Fruit fly (Drosophila melanogaster) whole organism, embryonic: Measurements from ENCODE around the gene rin.

ENCODE experiments used
- Atf-2 ChIP-seq: fragments of 200-800 bp; sonication (Bioruptor generic); optimal IDR thresholded peaks from 2 replicates; lab custom pipeline; 2016; ENCODE audit warnings: missing biosample characterization, missing genetic modification characterization
- Bdp1 ChIP-seq: fragments of 200-800 bp; sonication (Bioruptor generic); optimal IDR thresholded peaks from 3 replicates; lab custom pipeline; 2016; ENCODE audit warnings: missing biosample characterization, missing genetic modification characterization
- CG10274 ChIP-seq: fragments of 200-800 bp; sonication (Bioruptor generic); optimal IDR thresholded peaks from 3 replicates; lab custom pipeline; 2017; ENCODE audit warnings: missing biosample characterization, mild to moderate bottlenecking, missing genetic modification characterization
- CG10321 ChIP-seq: fragments of 200-800 bp; sonication (Bioruptor generic); IDR thresholded peaks from 2 replicates; pipeline ENCODE4 v1.3.6; 2022; ENCODE audit warnings: missing biosample characterization, missing genetic modification characterization
- CG10654 ChIP-seq: fragments of 200-800 bp; sonication (Bioruptor generic); optimal IDR thresholded peaks from 2 replicates; lab custom pipeline; 2016; ENCODE audit warnings: missing biosample characterization, missing genetic modification characterization
- CG11695 ChIP-seq: fragments of 200-800 bp; sonication (Bioruptor generic); IDR thresholded peaks from 3 replicates; pipeline ENCODE4 v1.3.6; 2022; ENCODE audit warnings: missing biosample characterization, missing genetic modification characterization
- CG12236 ChIP-seq: fragments of 200-800 bp; sonication (Bioruptor generic); optimal IDR thresholded peaks from 2 replicates; lab custom pipeline; 2016; ENCODE audit warnings: missing biosample characterization, missing genetic modification characterization
- CG14441 ChIP-seq: fragments of 200-800 bp; sonication (Bioruptor generic); IDR thresholded peaks from 2 replicates; pipeline ENCODE4 v1.3.6; 2022; ENCODE audit warnings: missing biosample characterization, missing genetic modification characterization
- CG1529 ChIP-seq: fragments of 200-800 bp; sonication (Bioruptor generic); optimal IDR thresholded peaks from 3 replicates; lab custom pipeline; 2018; ENCODE audit warnings: missing biosample characterization, missing genetic modification characterization
- CG15479 ChIP-seq: fragments of 200-800 bp; sonication (Bioruptor generic); optimal IDR thresholded peaks from 3 replicates; lab custom pipeline; 2019; ENCODE audit warnings: missing biosample characterization, mild to moderate bottlenecking, missing genetic modification characterization, moderate library complexity
- CG17385 ChIP-seq: fragments of 200-800 bp; sonication (Bioruptor generic); optimal IDR thresholded peaks from 3 replicates; lab custom pipeline; 2018; ENCODE audit warnings: missing biosample characterization, mild to moderate bottlenecking, missing genetic modification characterization
- CG18011 ChIP-seq: fragments of 200-800 bp; sonication (Bioruptor generic); optimal IDR thresholded peaks from 2 replicates; lab custom pipeline; 2017; ENCODE audit warnings: missing biosample characterization, missing genetic modification characterization, mild to moderate bottlenecking, moderate library complexity, missing genotype
- CG2712 ChIP-seq: fragments of 200-800 bp; optimal IDR thresholded peaks from 3 replicates; lab custom pipeline; 2019; ENCODE audit warnings: missing biosample characterization, mild to moderate bottlenecking, missing genetic modification characterization, moderate library complexity
- CG32767 ChIP-seq: fragments of 200-800 bp; sonication (Bioruptor generic); IDR thresholded peaks from 2 replicates; pipeline ENCODE4 v1.3.6; 2022; ENCODE audit warnings: missing biosample characterization, missing genetic modification characterization
- CG34224 ChIP-seq: fragments of 200-800 bp; sonication (Bioruptor generic); IDR thresholded peaks from 3 replicates; pipeline ENCODE4 v1.3.6; 2022; ENCODE audit warnings: missing biosample characterization, missing genetic modification characterization; ENCODE audit not compliant: partially characterized antibody
- CG3847 ChIP-seq: fragments of 200-800 bp; sonication (Bioruptor generic); IDR thresholded peaks from 2 replicates; pipeline ENCODE4 v1.3.6; 2022; ENCODE audit warnings: missing biosample characterization, missing genetic modification characterization
- CG4424 ChIP-seq: fragments of 200-800 bp; sonication (Bioruptor generic); optimal IDR thresholded peaks from 3 replicates; lab custom pipeline; 2016; ENCODE audit warnings: missing biosample characterization, missing genetic modification characterization
- CG5245 ChIP-seq: fragments of 200-800 bp; sonication (Bioruptor generic); optimal IDR thresholded peaks from 3 replicates; lab custom pipeline; 2016; ENCODE audit warnings: missing biosample characterization, missing genetic modification characterization
- CG6272 ChIP-seq: fragments of 200-800 bp; sonication (Bioruptor generic); IDR thresholded peaks from 2 replicates; pipeline ENCODE4 v1.3.6; 2022; ENCODE audit warnings: missing biosample characterization, missing genetic modification characterization
- CG7963 ChIP-seq: fragments of 200-800 bp; sonication (Bioruptor generic); IDR thresholded peaks from 3 replicates; pipeline ENCODE4 v1.3.6; 2022; ENCODE audit warnings: missing biosample characterization, missing genetic modification characterization; ENCODE audit not compliant: partially characterized antibody
- CG9876 ChIP-seq: fragments of 200-800 bp; sonication (Bioruptor generic); optimal IDR thresholded peaks from 2 replicates; lab custom pipeline; 2016; ENCODE audit warnings: missing biosample characterization, missing genetic modification characterization
- D ChIP-seq, 2 experiments: fragments of 200-800 bp in 1 of 2; fragments of >200 bp in 1 of 2; sonication (Bioruptor generic) in 1 of 2; optimal IDR thresholded peaks; 2 replicates in 1 of 2; 3 replicates in 1 of 2; lab custom pipeline; 2017; ENCODE audit warnings: mild to moderate bottlenecking in 1 of 2, missing biosample characterization in 1 of 2, missing genetic modification characterization in 1 of 2, missing genetic modification reagents in 1 of 2
- Deaf1 ChIP-seq: fragments of 200-800 bp; optimal IDR thresholded peaks from 3 replicates; lab custom pipeline; 2019; ENCODE audit warnings: missing biosample characterization, mild to moderate bottlenecking, missing genetic modification characterization, moderate library complexity
- E2f1 ChIP-seq: fragments of 200-800 bp; sonication (Bioruptor generic); IDR thresholded peaks from 2 replicates; pipeline ENCODE4 v1.3.6; 2022; ENCODE audit warnings: missing biosample characterization, missing genetic modification characterization
- E2f2 ChIP-seq: fragments of 200-800 bp; sonication (Bioruptor generic); IDR thresholded peaks from 2 replicates; pipeline ENCODE4 v1.3.6; 2022; ENCODE audit warnings: missing biosample characterization, missing genetic modification characterization
- HmgZ ChIP-seq: fragments of 200-800 bp; sonication (Bioruptor generic); optimal IDR thresholded peaks from 2 replicates; lab custom pipeline; 2018; ENCODE audit warnings: missing biosample characterization, mild to moderate bottlenecking, missing genetic modification characterization
- Hsf ChIP-seq: fragments of 200-800 bp; sonication (Bioruptor generic); optimal IDR thresholded peaks from 3 replicates; lab custom pipeline; 2016; ENCODE audit warnings: missing biosample characterization, missing genetic modification characterization
- Lpt ChIP-seq: fragments of >200 bp; optimal IDR thresholded peaks from 2 replicates; lab custom pipeline; 2018; ENCODE audit warnings: missing biosample characterization, missing genetic modification characterization
- Max ChIP-seq: fragments of 200-800 bp; sonication (Bioruptor generic); optimal IDR thresholded peaks from 2 replicates; lab custom pipeline; 2016; ENCODE audit warnings: missing biosample characterization, mild to moderate bottlenecking, missing genetic modification characterization
- Meics ChIP-seq: fragments of 200-800 bp; sonication (Bioruptor generic); optimal IDR thresholded peaks from 2 replicates; lab custom pipeline; 2017; ENCODE audit warnings: missing biosample characterization, mild to moderate bottlenecking, missing genetic modification characterization
- NK7.1 ChIP-seq: fragments of 200-800 bp; sonication (Bioruptor generic); optimal IDR thresholded peaks from 3 replicates; lab custom pipeline; 2016; ENCODE audit warnings: missing biosample characterization, missing genetic modification characterization
- PHDP ChIP-seq: fragments of 200-800 bp; sonication (Bioruptor generic); optimal IDR thresholded peaks from 3 replicates; lab custom pipeline; 2018; ENCODE audit warnings: missing biosample characterization, mild to moderate bottlenecking, missing genetic modification characterization, moderate library complexity
- Poxn ChIP-seq: fragments of 200-800 bp; sonication (Bioruptor generic); IDR thresholded peaks from 2 replicates; pipeline ENCODE4 v1.3.6; 2022; ENCODE audit warnings: missing biosample characterization, missing genetic modification characterization
- YL-1 ChIP-seq: fragments of 200-800 bp; sonication (Bioruptor generic); optimal IDR thresholded peaks from 3 replicates; lab custom pipeline; 2017; ENCODE audit warnings: missing biosample characterization, mild to moderate bottlenecking, missing genetic modification characterization
- ara ChIP-seq: fragments of 200-800 bp; sonication (Bioruptor generic); IDR thresholded peaks from 2 replicates; pipeline ENCODE4 v1.3.6; 2022; ENCODE audit warnings: missing biosample characterization, missing genetic modification characterization
- ase ChIP-seq: fragments of 200-800 bp; sonication (Bioruptor generic); IDR thresholded peaks from 3 replicates; pipeline ENCODE4 v1.3.6; 2022; ENCODE audit warnings: missing biosample characterization, missing genetic modification characterization
- cas ChIP-seq: fragments of 200-800 bp; sonication (Bioruptor generic); IDR thresholded peaks from 2 replicates; pipeline ENCODE4 v1.3.6; 2022; ENCODE audit warnings: missing biosample characterization, missing genetic modification characterization
- chn ChIP-seq: fragments of 200-800 bp; sonication (Bioruptor generic); optimal IDR thresholded peaks from 2 replicates; lab custom pipeline; 2016; ENCODE audit warnings: missing biosample characterization, missing genetic modification characterization
- danr ChIP-seq: fragments of 200-800 bp; sonication (Bioruptor generic); IDR thresholded peaks from 2 replicates; pipeline ENCODE4 v1.3.6; 2022; ENCODE audit warnings: missing biosample characterization, missing genetic modification characterization
- ftz-f1 ChIP-seq: fragments of 200-800 bp; sonication (Bioruptor generic); optimal IDR thresholded peaks from 2 replicates; lab custom pipeline; 2016; ENCODE audit warnings: missing biosample characterization, missing genetic modification characterization
- mirr ChIP-seq: fragments of 200-800 bp; sonication (Bioruptor generic); optimal IDR thresholded peaks from 3 replicates; lab custom pipeline; 2018; ENCODE audit warnings: missing biosample characterization, mild to moderate bottlenecking, missing genetic modification characterization
- nau ChIP-seq: fragments of 200-800 bp; sonication (Bioruptor generic); optimal IDR thresholded peaks from 3 replicates; lab custom pipeline; 2017; ENCODE audit warnings: missing biosample characterization, mild to moderate bottlenecking, missing genetic modification characterization, missing genetic modification reagents
- odd ChIP-seq: fragments of 200-800 bp; sonication (Bioruptor generic); optimal IDR thresholded peaks from 2 replicates; lab custom pipeline; 2017; ENCODE audit warnings: missing biosample characterization, mild to moderate bottlenecking, missing genetic modification characterization
- pb ChIP-seq: fragments of 200-800 bp; sonication (Bioruptor generic); optimal IDR thresholded peaks from 3 replicates; lab custom pipeline; 2016; ENCODE audit warnings: missing biosample characterization, missing genetic modification characterization
- prd ChIP-seq, 3 experiments: fragments of >200 bp in 2 of 3; fragments of 200-800 bp in 1 of 3; sonication (Bioruptor generic) in 1 of 3; optimal IDR thresholded peaks in 2 of 3; IDR thresholded peaks in 1 of 3; 2 replicates in 2 of 3; 3 replicates in 1 of 3; pipeline versions ENCODE4 v1.3.6 to Lab custom; 2017 to 2022; ENCODE audit warnings: missing biosample characterization in 1 of 3, missing genetic modification characterization in 1 of 3
- pzg ChIP-seq: fragments of 200-800 bp; sonication (Bioruptor generic); optimal IDR thresholded peaks from 3 replicates; lab custom pipeline; 2018; ENCODE audit warnings: missing biosample characterization, mild to moderate bottlenecking, missing genetic modification characterization, moderate library complexity
- salm ChIP-seq: fragments of 200-800 bp; sonication (Bioruptor generic); optimal IDR thresholded peaks from 2 replicates; lab custom pipeline; 2018; ENCODE audit warnings: missing biosample characterization, mild to moderate bottlenecking, missing genetic modification characterization
- slbo ChIP-seq: fragments of 200-800 bp; sonication (Bioruptor generic); IDR thresholded peaks from 2 replicates; pipeline ENCODE4 v1.3.6; 2022; ENCODE audit warnings: missing biosample characterization, missing genetic modification characterization
- trh ChIP-seq: fragments of 200-800 bp; sonication (Bioruptor generic); optimal IDR thresholded peaks from 2 replicates; lab custom pipeline; 2016; ENCODE audit warnings: missing biosample characterization, missing genetic modification characterization
- twi ChIP-seq: fragments of 200-800 bp; optimal IDR thresholded peaks from 2 replicates; lab custom pipeline; 2019; ENCODE audit warnings: missing biosample characterization, mild to moderate bottlenecking, missing genetic modification characterization, moderate library complexity
- unpg ChIP-seq: fragments of 200-800 bp; sonication (Bioruptor generic); optimal IDR thresholded peaks from 3 replicates; lab custom pipeline; 2018; ENCODE audit warnings: missing biosample characterization, mild to moderate bottlenecking, missing genetic modification characterization, moderate library complexity
- zen ChIP-seq: fragments of 200-800 bp; sonication (Bioruptor generic); optimal IDR thresholded peaks from 3 replicates; lab custom pipeline; 2018; ENCODE audit warnings: missing biosample characterization, mild to moderate bottlenecking, missing genetic modification characterization, moderate library complexity

rin gene

DNA sequence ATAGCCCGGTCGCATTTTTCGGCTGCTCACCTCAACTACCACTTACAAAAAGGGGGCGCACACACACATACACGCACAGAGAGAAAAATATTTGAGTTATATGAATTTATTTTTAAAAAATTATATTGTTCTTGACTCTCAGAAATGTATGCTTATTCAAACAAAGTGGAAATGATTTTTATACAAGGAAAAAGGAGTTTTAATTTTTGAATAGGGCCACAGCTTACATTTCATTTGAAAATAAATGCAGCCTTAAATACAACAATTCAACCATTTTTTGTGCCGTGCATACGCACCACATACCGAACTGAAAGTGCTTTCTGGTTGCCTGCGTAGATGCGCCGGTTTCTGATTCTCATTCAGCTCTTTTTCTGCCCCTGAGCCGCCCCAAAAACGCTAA is 46.3 kb upstream of the rin start (continued):
- TF ChIP-seq ase (GFP tag; lab: Robert Waterston, UW) (no peak), CG7963 (no peak), CG9876 (GFP tag; lab: Kevin White, UChicago) (no peak), prd (optimal IDR thresholded peaks at IDR 0.05; lab: Kevin White, UChicago) (no peak), prd (GFP tag; IDR thresholded peaks at IDR 0.05; lab: Robert Waterston, UW) (peak; percentile 37; the same call in 1 of the 3 replicates), E2f1 (GFP tag; lab: Robert Waterston, UW) (no peak), CG3847 (GFP tag; lab: Robert Waterston, UW) (0 out of 2 replicates have a peak, but pooled peaks have one; percentile 14), CG12236 (GFP tag; lab: Kevin White, UChicago) (no peak), Atf-2 (GFP tag; lab: Kevin White, UChicago) (no peak), ara (GFP tag; lab: Robert Waterston, UW) (no peak), Bdp1 (no peak), mirr (no peak), D (optimal IDR thresholded peaks at IDR 0.05; lab: Kevin White, UChicago) (no peak), D (GFP tag; optimal IDR thresholded peaks at IDR 0.05; lab: Kevin White, UChicago) (no peak), chn (no peak), YL-1 (GFP tag; lab: Kevin White, UChicago) (no peak), trh (GFP tag; lab: Kevin White, UChicago) (no peak), Meics (peak; percentile 52), Poxn (no peak), ftz-f1 (GFP tag; lab: Kevin White, UChicago) (no peak), pb (no peak), CG32767 (GFP tag; lab: Robert Waterston, UW) (no peak), CG10654 (GFP tag; lab: Kevin White, UChicago) (no peak), CG10274 (GFP tag; lab: Kevin White, UChicago) (no peak), PHDP (tag; lab: Kevin White, UChicago) (peak; percentile 41), CG18011 (GFP tag; lab: Kevin White, UChicago) (no peak), E2f2 (GFP tag; lab: Robert Waterston, UW) (no peak), zen (tag; lab: Kevin White, UChicago) (no peak), nau (GFP tag; lab: Kevin White, UChicago) (no peak), NK7.1 (GFP tag; lab: Kevin White, UChicago) (no peak), pzg (GFP tag; lab: Kevin White, UChicago) (no peak), twi (no peak), CG6272 (no peak), cas (no peak), Hsf (GFP tag; lab: Kevin White, UChicago) (no peak), CG11695 (GFP tag; lab: Robert Waterston, UW) (no peak), danr (no peak), slbo (peak; percentile 41), CG5245 (no peak), HmgZ (tag; lab: Kevin White, UChicago) (no peak), odd (GFP tag; lab: Kevin White, UChicago) (no peak), CG4424 (GFP tag; lab: Kevin White, UChicago) (no peak), CG15479 (no peak), CG14441 (GFP tag; lab: Robert Waterston, UW) (no peak), CG34224 (GFP tag; lab: Robert Waterston, UW) (no peak), salm (tag; lab: Kevin White, UChicago) (no peak), CG10321 (GFP tag; lab: Robert Waterston, UW) (no peak), CG2712 (tag; lab: Kevin White, UChicago) (peak; percentile 36), Deaf1 (tag; lab: Kevin White, UChicago) (peak; percentile 5), CG17385 (GFP tag; lab: Kevin White, UChicago) (peak; percentile 25), CG1529 (GFP tag; lab: Kevin White, UChicago) (no peak), Max (GFP tag; lab: Kevin White, UChicago) (no peak), Lpt (GFP tag; lab: Kevin White, UChicago) (no peak), unpg (peak; percentile 40)
